Worm (Caenorhabditis elegans) whole organism, young adult: Measurements from ENCODE around the gene C13A10.1.

Experiments used
- B0336.3 ChIP-seq: fragments of 200-800 bp; sonication (Bioruptor generic); IDR thresholded peaks from 2 replicates; pipeline ENCODE4 v1.3.6; 2022; ENCODE audit warnings: missing genetic modification characterization, missing compliant biosample characterization
- C06A6.2 ChIP-seq: fragments of 200-800 bp; sonication (Bioruptor generic); conservative IDR thresholded peaks from 2 replicates; pipeline ENCODE4 v1.3.6; 2022; ENCODE audit warnings: missing genetic modification characterization, missing compliant biosample characterization
- C17E4.6 ChIP-seq: fragments of 200-800 bp; sonication (Bioruptor generic); IDR thresholded peaks from 2 replicates; pipeline ENCODE4 v1.3.6; 2022; ENCODE audit warnings: missing genetic modification reagents, missing genetic modification characterization, missing compliant biosample characterization
- D2030.7 ChIP-seq: fragments of 200-800 bp; sonication (Bioruptor generic); IDR thresholded peaks from 2 replicates; pipeline ENCODE4 v1.3.6; 2022; ENCODE audit warnings: missing genetic modification reagents, missing genetic modification characterization, missing compliant biosample characterization
- F22D6.2 ChIP-seq: sonication (generic microtip); optimal IDR thresholded peaks from 2 replicates; lab custom pipeline; 2016; ENCODE audit warnings: mild to moderate bottlenecking, missing genetic modification characterization, missing compliant biosample characterization
- F33H1.4 ChIP-seq: fragments of 200-800 bp; sonication (Bioruptor generic); IDR thresholded peaks from 2 replicates; pipeline ENCODE4 v1.3.6; 2022; ENCODE audit warnings: missing genetic modification reagents, missing genetic modification characterization, missing compliant biosample characterization
- F57C9.4 ChIP-seq: sonication (generic microtip); optimal IDR thresholded peaks from 2 replicates; lab custom pipeline; 2017; ENCODE audit warnings: mild to moderate bottlenecking, missing genetic modification characterization, missing compliant biosample characterization
- T07F8.4 ChIP-seq: sonication (generic microtip); optimal IDR thresholded peaks from 2 replicates; lab custom pipeline; 2016; ENCODE audit warnings: mild to moderate bottlenecking, missing genetic modification characterization, moderate library complexity, missing compliant biosample characterization
- Y53G8AR.9 ChIP-seq: fragments of 200-800 bp; sonication (Bioruptor generic); conservative IDR thresholded peaks from 2 replicates; pipeline ENCODE4 v1.3.6; 2022; ENCODE audit warnings: missing genetic modification reagents, missing genetic modification characterization, missing compliant biosample characterization
- Y79H2A.3 ChIP-seq: fragments of 200-800 bp; sonication (Bioruptor generic); conservative IDR thresholded peaks from 2 replicates; pipeline ENCODE4 v1.3.6; 2022; ENCODE audit warnings: missing genetic modification reagents, missing genetic modification characterization, missing compliant biosample characterization
- ama-1 ChIP-seq, 3 experiments: fragments of 150-350 bp in 1 of 3; sonication (generic microtip) in 2 of 3; optimal IDR thresholded peaks; 2 replicates each; lab custom pipeline; 2014 to 2018; ENCODE audit warnings: missing biosample characterization in 2 of 3, missing genetic modification characterization in 2 of 3, missing genetic modification reagents in 2 of 3
- aptf-3 ChIP-seq: fragments of 200-800 bp; sonication (Bioruptor generic); IDR thresholded peaks from 2 replicates; pipeline ENCODE4 v1.3.6; 2022; ENCODE audit warnings: missing genetic modification characterization, missing compliant biosample characterization
- athp-1 ChIP-seq: sonication (generic microtip); optimal IDR thresholded peaks from 2 replicates; lab custom pipeline; 2017; ENCODE audit warnings: mild to moderate bottlenecking, missing genetic modification characterization, missing compliant biosample characterization
- attf-3 ChIP-seq: fragments of 200-800 bp; sonication (Bioruptor generic); conservative IDR thresholded peaks from 2 replicates; pipeline ENCODE4 v1.3.6; 2022; ENCODE audit warnings: missing genetic modification reagents, missing genetic modification characterization, missing compliant biosample characterization
- attf-5 ChIP-seq: fragments of 200-800 bp; sonication (Bioruptor generic); optimal IDR thresholded peaks from 2 replicates; lab custom pipeline; 2018; ENCODE audit warnings: mild to moderate bottlenecking, missing genetic modification characterization, missing compliant biosample characterization
- attf-6 ChIP-seq: fragments of 200-800 bp; sonication (Bioruptor generic); IDR thresholded peaks from 2 replicates; pipeline ENCODE4 v1.3.6; 2022; ENCODE audit warnings: missing genetic modification reagents, missing genetic modification characterization, missing compliant biosample characterization
- cebp-1 ChIP-seq, 2 experiments: fragments of 200-800 bp in 1 of 2; sonication (Bioruptor generic) in 1 of 2; sonication (generic microtip) in 1 of 2; IDR thresholded peaks in 1 of 2; optimal IDR thresholded peaks in 1 of 2; 2 replicates each; pipeline versions ENCODE4 v1.3.6 to Lab custom; 2017 to 2022; ENCODE audit warnings: missing compliant biosample characterization in 2 of 2, missing genetic modification characterization in 2 of 2, mild to moderate bottlenecking in 1 of 2, missing genetic modification reagents in 1 of 2, moderate library complexity in 1 of 2
- ceh-58 ChIP-seq: fragments of 200-800 bp; sonication (Bioruptor generic); IDR thresholded peaks from 2 replicates; pipeline ENCODE4 v1.3.6; 2022; ENCODE audit warnings: missing genetic modification characterization, missing compliant biosample characterization
- die-1 ChIP-seq: sonication (generic microtip); optimal IDR thresholded peaks from 2 replicates; lab custom pipeline; 2016; ENCODE audit warnings: missing genotype, mild to moderate bottlenecking, missing genetic modification characterization, missing compliant biosample characterization
- dox-1 ChIP-seq: fragments of 200-800 bp; sonication (Bioruptor generic); IDR thresholded peaks from 2 replicates; pipeline ENCODE4 v1.3.6; 2022; ENCODE audit warnings: missing genetic modification reagents, missing genetic modification characterization, missing compliant biosample characterization
- efl-1 ChIP-seq: fragments of 150-350 bp; optimal IDR thresholded peaks from 2 replicates; lab custom pipeline; 2014; ENCODE audit warnings: missing biosample characterization, missing genetic modification reagents, missing genetic modification characterization
- egl-44 ChIP-seq: fragments of 200-800 bp; sonication (Bioruptor generic); IDR thresholded peaks from 2 replicates; pipeline ENCODE4 v1.3.6; 2022; ENCODE audit warnings: missing genetic modification reagents, missing genetic modification characterization, missing compliant biosample characterization
- egrh-3 ChIP-seq: fragments of 200-800 bp; sonication (Bioruptor generic); IDR thresholded peaks from 2 replicates; pipeline ENCODE4 v1.3.6; 2022; ENCODE audit warnings: missing genetic modification reagents, missing genetic modification characterization, missing compliant biosample characterization
- ekl-4 ChIP-seq: fragments of 200-800 bp; sonication (Bioruptor generic); IDR thresholded peaks from 2 replicates; pipeline ENCODE4 v1.3.6; 2022; ENCODE audit warnings: missing genetic modification reagents, missing genetic modification characterization, missing compliant biosample characterization
- fkh-3 ChIP-seq: sonication (generic microtip); optimal IDR thresholded peaks from 2 replicates; lab custom pipeline; 2016; ENCODE audit warnings: mild to moderate bottlenecking, missing genetic modification characterization, missing compliant biosample characterization
- lag-1 ChIP-seq: fragments of 200-800 bp; sonication (Bioruptor generic); IDR thresholded peaks from 2 replicates; pipeline ENCODE4 v1.3.6; 2022; ENCODE audit warnings: missing genetic modification reagents, missing genetic modification characterization, missing compliant biosample characterization
- lin-26 ChIP-seq: fragments of 200-800 bp; sonication (Bioruptor generic); IDR thresholded peaks from 2 replicates; pipeline ENCODE4 v1.3.6; 2022; ENCODE audit warnings: missing genetic modification reagents, missing genetic modification characterization, missing compliant biosample characterization
- lin-54 ChIP-seq: fragments of 200-800 bp; sonication (Bioruptor generic); optimal IDR thresholded peaks from 2 replicates; lab custom pipeline; 2018; ENCODE audit warnings: mild to moderate bottlenecking, missing genetic modification characterization, missing compliant biosample characterization
- lsl-1 ChIP-seq: fragments of 200-800 bp; sonication (Bioruptor generic); optimal IDR thresholded peaks from 2 replicates; lab custom pipeline; 2018; ENCODE audit warnings: mild to moderate bottlenecking, missing genetic modification characterization, moderate library complexity, missing compliant biosample characterization
- madf-10 ChIP-seq: sonication (generic microtip); optimal IDR thresholded peaks from 2 replicates; lab custom pipeline; 2016; ENCODE audit warnings: mild to moderate bottlenecking, missing genetic modification characterization, missing compliant biosample characterization
- madf-3 ChIP-seq: fragments of 200-800 bp; sonication (Bioruptor generic); IDR thresholded peaks from 2 replicates; pipeline ENCODE4 v1.3.6; 2022; ENCODE audit warnings: missing genetic modification reagents, missing genetic modification characterization, missing compliant biosample characterization
- madf-6 ChIP-seq: fragments of 200-800 bp; sonication (Bioruptor generic); IDR thresholded peaks from 2 replicates; pipeline ENCODE4 v1.3.6; 2022; ENCODE audit warnings: missing genetic modification reagents, missing genetic modification characterization, missing compliant biosample characterization
- mcd-1 ChIP-seq: fragments of 200-800 bp; sonication (Bioruptor generic); IDR thresholded peaks from 2 replicates; pipeline ENCODE4 v1.3.6; 2022; ENCODE audit warnings: missing genetic modification reagents, missing genetic modification characterization, missing compliant biosample characterization
- nfyb-1 ChIP-seq: fragments of 200-800 bp; sonication (Bioruptor generic); IDR thresholded peaks from 2 replicates; pipeline ENCODE4 v1.3.6; 2022; ENCODE audit warnings: missing genetic modification reagents, missing genetic modification characterization, missing compliant biosample characterization
- rpc-1 ChIP-seq, 2 experiments: fragments of 150-350 bp in 1 of 2; sonication (generic microtip) in 1 of 2; optimal IDR thresholded peaks; 2 replicates each; lab custom pipeline; 2014 to 2018; ENCODE audit warnings: missing biosample characterization in 1 of 2, missing genetic modification characterization in 1 of 2, missing genetic modification reagents in 1 of 2, missing genotype in 1 of 2
- sea-2 ChIP-seq: fragments of 200-800 bp; sonication (Bioruptor generic); IDR thresholded peaks from 2 replicates; pipeline ENCODE4 v1.3.6; 2022; ENCODE audit warnings: missing genetic modification characterization, missing compliant biosample characterization
- zfh-2 ChIP-seq: fragments of 200-800 bp; sonication (Bioruptor generic); conservative IDR thresholded peaks from 2 replicates; pipeline ENCODE4 v1.3.6; 2022; ENCODE audit warnings: missing genetic modification reagents, missing genetic modification characterization, missing compliant biosample characterization
- ztf-18 ChIP-seq: sonication (generic microtip); optimal IDR thresholded peaks from 2 replicates; lab custom pipeline; 2016; ENCODE audit warnings: missing genotype, mild to moderate bottlenecking, missing genetic modification characterization, missing compliant biosample characterization

Gene C13A10.1

DNA sequence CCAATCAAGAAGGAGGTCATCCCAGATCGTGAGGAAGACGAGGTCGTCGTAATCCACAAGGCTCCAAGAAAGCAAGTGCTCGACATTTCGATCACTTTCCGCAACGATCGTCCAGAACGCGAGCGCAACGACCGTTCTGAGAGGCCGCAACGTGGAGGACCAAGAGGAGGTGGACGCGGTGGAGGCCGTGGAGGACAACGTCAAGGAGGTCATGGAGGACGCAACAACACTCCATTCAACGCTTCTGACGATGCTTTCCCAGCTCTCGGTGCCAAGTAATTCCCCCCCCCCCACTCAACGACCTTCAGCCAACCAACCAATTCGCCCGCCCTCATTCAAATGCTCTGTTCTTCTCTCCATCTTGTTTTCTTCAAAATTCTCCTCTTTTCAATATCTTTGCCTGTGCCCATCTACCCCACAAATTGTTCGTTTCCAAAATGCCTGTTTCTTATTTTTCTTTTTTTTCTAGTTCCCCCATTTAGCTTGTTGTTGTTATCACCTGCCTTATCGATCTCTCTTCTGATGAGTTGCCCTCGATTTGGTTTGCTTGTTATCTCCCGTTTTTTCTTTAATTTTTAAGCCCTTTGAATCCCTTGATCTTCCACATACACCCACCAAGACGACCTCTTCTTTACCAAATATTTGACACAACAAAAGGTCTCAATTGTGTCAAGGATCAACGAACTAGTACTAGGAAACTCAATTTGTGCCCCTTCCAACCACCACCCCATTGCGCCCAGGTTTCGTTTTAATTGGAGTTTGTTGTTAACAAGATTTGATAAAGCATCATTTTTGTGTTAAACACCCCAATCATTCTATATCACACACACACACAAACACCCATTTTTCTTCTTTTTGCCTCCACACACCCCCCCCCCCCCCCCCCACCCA, 32.9 kb downstream of the C13A10.1 start (continued):
- TF ChIP-seq F22D6.2 (tag; lab: Kevin White, UChicago) (no peak), F57C9.4 (tag; lab: Kevin White, UChicago) (no peak), aptf-3 (no peak), ama-1 (optimal IDR thresholded peaks at IDR 0.05; lab: Kevin White, UChicago) (no peak), ama-1 (GFP tag; optimal IDR thresholded peaks at IDR 0.05; lab: Kevin White, UChicago) (peak; percentile 29 to 66), C17E4.6 (GFP tag; lab: Robert Waterston, UW) (0 out of 2 replicates have a peak, but pooled peaks have one; percentile 24), fkh-3 (tag; lab: Kevin White, UChicago) (no peak), efl-1 (GFP tag; lab: Kevin White, UChicago) (no peak), lag-1 (GFP tag; lab: Robert Waterston, UW) (no peak), rpc-1 (optimal IDR thresholded peaks at IDR 0.05; lab: Kevin White, UChicago) (no peak), rpc-1 (tag; optimal IDR thresholded peaks at IDR 0.05; lab: Kevin White, UChicago) (no peak), nfyb-1 (GFP tag; lab: Robert Waterston, UW) (no peak), lin-26 (GFP tag; lab: Robert Waterston, UW) (peak; percentile 59; the same call in 1 of the 2 replicates), ekl-4 (GFP tag; lab: Robert Waterston, UW) (peak; percentile 10; the same call in 1 of the 2 replicates), C06A6.2 (GFP tag; lab: Robert Waterston, UW) (no peak), D2030.7 (no peak), attf-3 (no peak), madf-6 (GFP tag; lab: Robert Waterston, UW) (no peak; the same call in 1 of the 2 replicates), ceh-58 (GFP tag; lab: Robert Waterston, UW) (0 out of 2 replicates have a peak, but pooled peaks have one; percentile 38)

DNA sequence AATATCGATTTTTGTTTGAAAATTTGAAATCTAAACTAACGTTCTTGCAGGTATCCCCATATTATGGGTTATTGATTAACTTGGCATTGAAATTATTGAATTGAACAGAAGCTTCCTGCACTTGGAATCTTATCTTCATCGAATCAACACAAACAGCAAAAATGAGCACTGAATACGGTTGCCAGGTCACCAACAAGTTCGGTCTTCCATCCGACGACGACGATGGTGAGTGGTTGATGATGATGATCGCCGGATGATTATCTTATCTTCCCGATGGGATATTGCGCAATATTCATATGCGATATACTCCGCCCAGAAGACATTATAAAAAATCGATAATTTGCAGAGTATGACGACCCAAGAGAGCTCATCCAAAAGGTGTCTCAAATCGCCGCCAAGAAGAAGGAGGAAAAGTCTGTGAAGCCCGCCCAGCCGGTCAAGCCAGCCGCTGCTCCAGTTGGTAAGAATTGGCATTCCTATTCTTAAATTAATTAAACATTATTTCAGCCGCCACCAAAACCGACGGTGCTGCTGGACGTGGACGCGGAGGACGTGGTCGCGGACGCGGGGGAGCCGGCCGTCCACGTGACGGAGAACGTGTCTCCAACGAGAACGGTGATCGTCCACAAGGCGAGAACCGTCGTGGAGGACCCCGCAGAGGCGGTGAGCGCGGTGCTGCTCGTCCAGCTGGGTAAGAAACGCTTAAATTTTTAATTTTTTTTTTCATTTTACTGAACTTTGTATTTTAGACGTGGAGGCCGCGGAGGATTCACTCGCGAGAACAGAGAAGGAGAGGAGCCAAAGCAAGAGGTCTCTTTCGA, 34.3 kb downstream of the C13A10.1 start, which contains the start of gene vig-1:
TSS of gene vig-1 (plus strand) at position 51 of the 821 bp plus-strand sequence.
- TF ChIP-seq T07F8.4 (tag; lab: Kevin White, UChicago) (no peak), dox-1 (peak; percentile 66), madf-6 (GFP tag; lab: Robert Waterston, UW) (peak; percentile 8; the same call in 1 of the 2 replicates), Y53G8AR.9 (GFP tag; lab: Robert Waterston, UW) (peak; percentile 57; the same call in 1 of the 2 replicates), egrh-3 (peak; percentile 88), sea-2 (GFP tag; lab: Robert Waterston, UW) (no peak), attf-5 (GFP tag; lab: Kevin White, UChicago) (peak; percentile 24), madf-3 (GFP tag; lab: Robert Waterston, UW) (peak; percentile 27; the same call in 1 of the 2 replicates), mcd-1 (GFP tag; lab: Robert Waterston, UW) (peak; percentile 58), F33H1.4 (GFP tag; lab: Robert Waterston, UW) (peak; percentile 20; the same call in 1 of the 2 replicates), lin-54 (GFP tag; lab: Kevin White, UChicago) (peak; percentile 38), ztf-18 (tag; lab: Kevin White, UChicago) (no peak), attf-6 (GFP tag; lab: Robert Waterston, UW) (peak; percentile 12; the same call in 1 of the 2 replicates), Y79H2A.3 (GFP tag; lab: Robert Waterston, UW) (no peak), die-1 (tag; lab: Kevin White, UChicago) (no peak), B0336.3 (GFP tag; lab: Robert Waterston, UW) (peak; percentile 59), lsl-1 (GFP tag; lab: Kevin White, UChicago) (peak; percentile 46), zfh-2 (peak; percentile 90), madf-10 (no peak), egl-44 (GFP tag; lab: Robert Waterston, UW) (peak; percentile 27; the same call in 1 of the 2 replicates), cebp-1 (GFP tag; IDR thresholded peaks at IDR 0.05; lab: Robert Waterston, UW) (no peak), cebp-1 (tag; optimal IDR thresholded peaks at IDR 0.05; lab: Kevin White, UChicago) (peak; percentile 28), lin-26 (GFP tag; lab: Robert Waterston, UW) (0 out of 2 replicates have a peak, but pooled peaks have one; percentile 26), athp-1 (tag; lab: Kevin White, UChicago) (peak; percentile 5)
- TF ChIP-seq, all 124 proteins: peak for 17
